Worm (Caenorhabditis elegans) whole organism, L2 larva: ENCODE results near the gene dgk-1.

ENCODE experiments used
- ZK546.5 ChIP-seq: sonication (generic microtip); optimal IDR thresholded peaks from 2 replicates; lab custom pipeline; 2017; ENCODE audit warnings: missing biosample characterization, missing genetic modification characterization
- alr-1 ChIP-seq: fragments of 150-350 bp; optimal IDR thresholded peaks from 2 replicates; lab custom pipeline; 2014; ENCODE audit warnings: missing biosample characterization, missing genetic modification characterization
- ama-1 ChIP-seq: fragments of 150-350 bp; optimal IDR thresholded peaks from 2 replicates; lab custom pipeline; 2018; ENCODE audit warnings: inconsistent platforms
- mdl-1 ChIP-seq, 2 experiments: fragments of 150-350 bp in 1 of 2; sonication (generic microtip) in 1 of 2; optimal IDR thresholded peaks; 2 replicates each; lab custom pipeline; 2017; ENCODE audit warnings: missing biosample characterization in 2 of 2, missing genetic modification characterization in 2 of 2
- nhr-12 ChIP-seq: fragments of 150-350 bp; optimal IDR thresholded peaks from 2 replicates; lab custom pipeline; 2014; ENCODE audit warnings: missing biosample characterization, missing genetic modification characterization
- sma-9 ChIP-seq, 2 experiments: fragments of 150-350 bp in 1 of 2; sonication (generic microtip) in 1 of 2; optimal IDR thresholded peaks; 2 replicates each; lab custom pipeline; 2014 to 2016; ENCODE audit warnings: missing genetic modification characterization in 2 of 2, mild to moderate bottlenecking in 1 of 2, missing biosample characterization in 1 of 2, missing compliant biosample characterization in 1 of 2, missing genetic modification reagents in 1 of 2, moderate library complexity in 1 of 2
- snpc-4 ChIP-seq: fragments of 150-350 bp; optimal IDR thresholded peaks from 2 replicates; lab custom pipeline; 2014; ENCODE audit warnings: missing biosample characterization, missing genetic modification characterization
- unc-55 ChIP-seq: fragments of 150-350 bp; sonication (generic microtip); optimal IDR thresholded peaks from 3 replicates; lab custom pipeline; 2014; ENCODE audit warnings: missing biosample characterization, missing genetic modification reagents, missing genetic modification characterization
- zag-1 ChIP-seq: fragments of 150-350 bp; optimal IDR thresholded peaks from 2 replicates; lab custom pipeline; 2014; ENCODE audit warnings: missing biosample characterization, missing genetic modification characterization

- TF ChIP-seq mdl-1 (tag; optimal IDR thresholded peaks at IDR 0.05; lab: Kevin White, UChicago) (no peak), snpc-4 (tag; lab: Kevin White, UChicago) (no peak), ama-1 (no peak), unc-55 (GFP tag; lab: Kevin White, UChicago) (no peak), sma-9 (GFP tag; optimal IDR thresholded peaks at IDR 0.05; lab: Kevin White, UChicago) (no peak), sma-9 (tag; optimal IDR thresholded peaks at IDR 0.05; lab: Kevin White, UChicago) (no peak), alr-1 (tag; lab: Kevin White, UChicago) (no peak), nhr-12 (tag; lab: Kevin White, UChicago) (no peak), zag-1 (no peak), ZK546.5 (tag; lab: Kevin White, UChicago) (no peak)
Measured at ce11 chrX:1009512-1009911, 18.3 kb upstream of the dgk-1 start.
